Worm (Caenorhabditis elegans) whole organism, L2 larva: ENCODE results near the gene tag-294.

Source experiments
- C34F6.9 ChIP-seq: fragments of 150-350 bp; optimal IDR thresholded peaks from 2 replicates; lab custom pipeline; 2014; ENCODE audit warnings: missing biosample characterization, missing genetic modification characterization
- F13H6.1 ChIP-seq: sonication (generic microtip); optimal IDR thresholded peaks from 2 replicates; lab custom pipeline; 2016; ENCODE audit warnings: missing genetic modification characterization, missing compliant biosample characterization
- R02D3.7 ChIP-seq: fragments of 150-350 bp; optimal IDR thresholded peaks from 2 replicates; lab custom pipeline; 2014; ENCODE audit warnings: missing biosample characterization, missing genetic modification characterization
- Y55F3AM.14 ChIP-seq: fragments of 200-800 bp; sonication (Bioruptor generic); optimal IDR thresholded peaks from 2 replicates; lab custom pipeline; 2018; ENCODE audit warnings: mild to moderate bottlenecking, missing genetic modification characterization, missing compliant biosample characterization
- ZK546.5 ChIP-seq: sonication (generic microtip); optimal IDR thresholded peaks from 2 replicates; lab custom pipeline; 2017; ENCODE audit warnings: missing biosample characterization, missing genetic modification characterization
- aly-2 ChIP-seq: fragments of 150-350 bp; optimal IDR thresholded peaks from 2 replicates; lab custom pipeline; 2014; ENCODE audit warnings: missing biosample characterization, missing genetic modification characterization
- ceh-16 ChIP-seq: fragments of 150-350 bp; optimal IDR thresholded peaks from 2 replicates; lab custom pipeline; 2014; ENCODE audit warnings: missing biosample characterization, missing genetic modification characterization
- ceh-82 ChIP-seq: fragments of 150-350 bp; optimal IDR thresholded peaks from 2 replicates; lab custom pipeline; 2014; ENCODE audit warnings: missing biosample characterization, missing genetic modification characterization
- crh-2 ChIP-seq: sonication (generic microtip); optimal IDR thresholded peaks from 2 replicates; lab custom pipeline; 2017; ENCODE audit warnings: missing biosample characterization, missing genetic modification characterization
- egl-27 ChIP-seq: sonication (generic microtip); optimal IDR thresholded peaks from 3 replicates; lab custom pipeline; 2017; ENCODE audit warnings: missing biosample characterization, missing genetic modification reagents, missing genetic modification characterization
- elt-1 ChIP-seq: fragments of 150-350 bp; optimal IDR thresholded peaks from 2 replicates; lab custom pipeline; 2014; ENCODE audit warnings: missing biosample characterization, missing genetic modification characterization
- elt-3 ChIP-seq: sonication (generic microtip); optimal IDR thresholded peaks from 2 replicates; lab custom pipeline; 2017; ENCODE audit warnings: missing biosample characterization, missing genetic modification characterization
- lin-11 ChIP-seq: fragments of 150-350 bp; sonication (generic microtip); optimal IDR thresholded peaks from 2 replicates; lab custom pipeline; 2014; ENCODE audit warnings: missing biosample characterization, missing genetic modification characterization, inconsistent platforms, mixed read lengths
- lin-39 ChIP-seq: fragments of 150-350 bp; optimal IDR thresholded peaks from 2 replicates; lab custom pipeline; 2014; ENCODE audit warnings: missing biosample characterization, missing genetic modification reagents, missing genetic modification characterization
- lsy-2 ChIP-seq, 2 experiments: fragments of 150-350 bp in 1 of 2; sonication (generic microtip) in 1 of 2; optimal IDR thresholded peaks; 2 replicates each; lab custom pipeline; 2014 to 2017; ENCODE audit warnings: missing biosample characterization in 2 of 2, missing genetic modification characterization in 2 of 2
- mab-5 ChIP-seq: fragments of 150-350 bp; optimal IDR thresholded peaks from 2 replicates; lab custom pipeline; 2014; ENCODE audit warnings: missing biosample characterization, missing genetic modification characterization
- mbf-1 ChIP-seq: sonication (generic microtip); optimal IDR thresholded peaks from 2 replicates; lab custom pipeline; 2017; ENCODE audit warnings: missing biosample characterization, missing genetic modification characterization
- mdl-1 ChIP-seq, 2 experiments: fragments of 150-350 bp in 1 of 2; sonication (generic microtip) in 1 of 2; optimal IDR thresholded peaks; 2 replicates each; lab custom pipeline; 2017; ENCODE audit warnings: missing biosample characterization in 2 of 2, missing genetic modification characterization in 2 of 2
- nhr-10 ChIP-seq: sonication (generic microtip); optimal IDR thresholded peaks from 2 replicates; lab custom pipeline; 2017; ENCODE audit warnings: missing biosample characterization, missing genetic modification characterization
- nhr-11 ChIP-seq: fragments of 150-350 bp; optimal IDR thresholded peaks from 2 replicates; lab custom pipeline; 2014; ENCODE audit warnings: missing biosample characterization, missing genetic modification characterization
- nhr-12 ChIP-seq: fragments of 150-350 bp; optimal IDR thresholded peaks from 2 replicates; lab custom pipeline; 2014; ENCODE audit warnings: missing biosample characterization, missing genetic modification characterization
- nhr-129 ChIP-seq: fragments of 150-350 bp; optimal IDR thresholded peaks from 2 replicates; lab custom pipeline; 2014; ENCODE audit warnings: missing biosample characterization, missing genetic modification characterization
- nhr-21 ChIP-seq: fragments of 150-350 bp; optimal IDR thresholded peaks from 2 replicates; lab custom pipeline; 2014; ENCODE audit warnings: missing biosample characterization, missing genetic modification characterization
- nhr-23 ChIP-seq: fragments of 150-350 bp; optimal IDR thresholded peaks from 2 replicates; lab custom pipeline; 2014; ENCODE audit warnings: missing biosample characterization, missing genetic modification reagents, missing genetic modification characterization
- nhr-237 ChIP-seq: fragments of 150-350 bp; optimal IDR thresholded peaks from 2 replicates; lab custom pipeline; 2014; ENCODE audit warnings: missing biosample characterization, missing genetic modification characterization
- nhr-25 ChIP-seq: fragments of 150-350 bp; sonication (generic microtip); optimal IDR thresholded peaks from 3 replicates; lab custom pipeline; 2014; ENCODE audit warnings: missing biosample characterization, missing genetic modification characterization
- nhr-77 ChIP-seq: fragments of 150-350 bp; optimal IDR thresholded peaks from 2 replicates; lab custom pipeline; 2014; ENCODE audit warnings: missing biosample characterization, missing genetic modification characterization
- peb-1 ChIP-seq: fragments of 150-350 bp; optimal IDR thresholded peaks from 2 replicates; lab custom pipeline; 2014; ENCODE audit warnings: missing biosample characterization, missing genetic modification characterization
- sem-4 ChIP-seq: fragments of 150-350 bp; optimal IDR thresholded peaks from 2 replicates; lab custom pipeline; 2014; ENCODE audit warnings: missing biosample characterization, missing genetic modification reagents, missing genetic modification characterization
- sma-3 ChIP-seq: sonication (generic microtip); optimal IDR thresholded peaks from 2 replicates; lab custom pipeline; 2016; ENCODE audit warnings: missing genetic modification reagents, missing genetic modification characterization, missing compliant biosample characterization
- sma-9 ChIP-seq, 2 experiments: fragments of 150-350 bp in 1 of 2; sonication (generic microtip) in 1 of 2; optimal IDR thresholded peaks; 2 replicates each; lab custom pipeline; 2014 to 2016; ENCODE audit warnings: missing genetic modification characterization in 2 of 2, mild to moderate bottlenecking in 1 of 2, missing biosample characterization in 1 of 2, missing compliant biosample characterization in 1 of 2, missing genetic modification reagents in 1 of 2, moderate library complexity in 1 of 2
- snpc-4 ChIP-seq: fragments of 150-350 bp; optimal IDR thresholded peaks from 2 replicates; lab custom pipeline; 2014; ENCODE audit warnings: missing biosample characterization, missing genetic modification characterization
- unc-39 ChIP-seq: fragments of 150-350 bp; optimal IDR thresholded peaks from 2 replicates; lab custom pipeline; 2014; ENCODE audit warnings: missing biosample characterization, missing genetic modification characterization
- unc-55 ChIP-seq: fragments of 150-350 bp; sonication (generic microtip); optimal IDR thresholded peaks from 3 replicates; lab custom pipeline; 2014; ENCODE audit warnings: missing biosample characterization, missing genetic modification reagents, missing genetic modification characterization
- unc-62 ChIP-seq: fragments of 150-350 bp; optimal IDR thresholded peaks from 2 replicates; lab custom pipeline; 2014; ENCODE audit warnings: missing biosample characterization, missing genetic modification reagents, missing genetic modification characterization
- zag-1 ChIP-seq: fragments of 150-350 bp; optimal IDR thresholded peaks from 2 replicates; lab custom pipeline; 2014; ENCODE audit warnings: missing biosample characterization, missing genetic modification characterization
- ztf-1 ChIP-seq: fragments of 200-800 bp; sonication (Bioruptor generic); conservative IDR thresholded peaks from 2 replicates; pipeline ENCODE4 v1.3.6; 2022; ENCODE audit warnings: missing genetic modification characterization, missing compliant biosample characterization
- ztf-11 ChIP-seq: sonication (generic microtip); optimal IDR thresholded peaks from 2 replicates; lab custom pipeline; 2017; ENCODE audit warnings: missing biosample characterization, missing genetic modification characterization

Gene tag-294

ce11 chrX:5799229-5799628 is 36.0 kb upstream of the tag-294 start:
- TF ChIP-seq R02D3.7 (tag; lab: Kevin White, UChicago) (no peak), sma-9 (GFP tag; optimal IDR thresholded peaks at IDR 0.05; lab: Kevin White, UChicago) (peak; percentile 22), sma-9 (tag; optimal IDR thresholded peaks at IDR 0.05; lab: Kevin White, UChicago) (no peak), egl-27 (no peak), ZK546.5 (no peak), F13H6.1 (tag; lab: Kevin White, UChicago) (peak; percentile 41), lin-39 (no peak), C34F6.9 (tag; lab: Kevin White, UChicago) (peak; percentile 3)

- TF ChIP-seq ztf-11 (tag; lab: Kevin White, UChicago) (no peak), nhr-77 (tag; lab: Kevin White, UChicago) (no peak)
Observed at ce11 chrX:5798690-5799089, 35.5 kb upstream of the tag-294 start, which contains the start of gene F46G11.4. Gene F46G11.4 (minus strand): TSS chrX:5798790.

- TF ChIP-seq mdl-1 (tag; optimal IDR thresholded peaks at IDR 0.05; lab: Kevin White, UChicago) (no peak), Y55F3AM.14 (no peak), R02D3.7 (tag; lab: Kevin White, UChicago) (no peak), ztf-11 (tag; lab: Kevin White, UChicago) (no peak), nhr-21 (tag; lab: Kevin White, UChicago) (no peak), crh-2 (tag; lab: Kevin White, UChicago) (no peak), egl-27 (no peak), elt-1 (no peak), peb-1 (no peak), sma-3 (GFP tag; lab: Kevin White, UChicago) (no peak), nhr-10 (tag; lab: Kevin White, UChicago) (no peak), nhr-12 (tag; lab: Kevin White, UChicago) (no peak)
Observed at ce11 chrX:5794432-5794831, 31.2 kb upstream of the tag-294 start.

ce11 chrX:5790915-5791314 is 27.7 kb upstream of the tag-294 start, which contains the start of gene twnk-1:
Gene twnk-1 (plus strand): TSS chrX:5791215.
- no peak for TF ChIP-seq sma-9 (GFP tag; optimal IDR thresholded peaks at IDR 0.05; lab: Kevin White, UChicago)
- no peak for TF ChIP-seq sma-9 (tag; optimal IDR thresholded peaks at IDR 0.05; lab: Kevin White, UChicago)
- no peak for TF ChIP-seq nhr-237 (tag; lab: Kevin White, UChicago)
- no peak for TF ChIP-seq snpc-4 (tag; lab: Kevin White, UChicago)
- TF ChIP-seq nhr-12 (tag; lab: Kevin White, UChicago), result no peak
- no peak for TF ChIP-seq ceh-82 (tag; lab: Kevin White, UChicago)
- TF ChIP-seq nhr-23 (tag; lab: Kevin White, UChicago), result no peak
- TF ChIP-seq lsy-2 (tag; optimal IDR thresholded peaks at IDR 0.05; lab: Kevin White, UChicago), result no peak
- no peak for TF ChIP-seq ztf-1 (GFP tag; lab: Robert Waterston, UW)
- no peak for TF ChIP-seq elt-3 (tag; lab: Kevin White, UChicago)
- TF ChIP-seq Y55F3AM.14, result no peak

ce11 chrX:5787861-5788260 is 24.7 kb upstream of the tag-294 start, which contains the start of gene F46G11.2:
Gene F46G11.2 (plus strand): TSS chrX:5788161.
- no peak for TF ChIP-seq R02D3.7 (tag; lab: Kevin White, UChicago)
- TF ChIP-seq nhr-21 (tag; lab: Kevin White, UChicago), result peak; percentile 61

ce11 chrX:5786193-5786592 is 23.0 kb upstream of the tag-294 start, which contains the start of gene F46G11.6:
Gene F46G11.6 (plus strand): TSS chrX:5786493.
- no peak for TF ChIP-seq nhr-129
- no peak for TF ChIP-seq unc-62 (GFP tag; lab: Kevin White, UChicago)
- no peak for TF ChIP-seq ztf-11 (tag; lab: Kevin White, UChicago)
- no peak for TF ChIP-seq unc-39 (tag; lab: Kevin White, UChicago)
- no peak for TF ChIP-seq nhr-10 (tag; lab: Kevin White, UChicago)

- no peak for TF ChIP-seq zag-1
- no peak for TF ChIP-seq sem-4
- peak; percentile 57 for TF ChIP-seq unc-55 (GFP tag; lab: Kevin White, UChicago)
- peak; percentile 77 for TF ChIP-seq F13H6.1 (tag; lab: Kevin White, UChicago)
- no peak for TF ChIP-seq ztf-1 (GFP tag; lab: Robert Waterston, UW)
- TF ChIP-seq ceh-16 (tag; lab: Kevin White, UChicago), result no peak
- TF ChIP-seq lsy-2 (tag; optimal IDR thresholded peaks at IDR 0.05; lab: Kevin White, UChicago), result peak; percentile 44 to 77
- peak; percentile 79 for TF ChIP-seq crh-2 (tag; lab: Kevin White, UChicago)
- TF ChIP-seq mbf-1 (tag; lab: Kevin White, UChicago), result no peak
- peak; percentile 48 for TF ChIP-seq nhr-129
- peak; percentile 68 for TF ChIP-seq nhr-25 (tag; lab: Kevin White, UChicago)
- peak; percentile 71 for TF ChIP-seq C34F6.9 (tag; lab: Kevin White, UChicago)
- TF ChIP-seq ZK546.5, result no peak
- no peak for TF ChIP-seq aly-2 (tag; lab: Kevin White, UChicago)
- TF ChIP-seq lin-11 (tag; lab: Kevin White, UChicago), result peak; percentile 3
- peak; percentile 25 for TF ChIP-seq sma-3 (GFP tag; lab: Kevin White, UChicago)
- TF ChIP-seq nhr-11 (tag; lab: Kevin White, UChicago), result no peak
- TF ChIP-seq unc-62 (GFP tag; lab: Kevin White, UChicago), result no peak
- TF ChIP-seq sma-9 (GFP tag; optimal IDR thresholded peaks at IDR 0.05; lab: Kevin White, UChicago), result peak; percentile 31
- TF ChIP-seq sma-9 (tag; optimal IDR thresholded peaks at IDR 0.05; lab: Kevin White, UChicago), result no peak
- TF ChIP-seq Y55F3AM.14, result no peak
- peak; percentile 23 for TF ChIP-seq egl-27
- TF ChIP-seq nhr-21 (tag; lab: Kevin White, UChicago), result peak; percentile 41
- peak; percentile 29 for TF ChIP-seq mab-5 (tag; lab: Kevin White, UChicago)
- no peak for TF ChIP-seq elt-3 (tag; lab: Kevin White, UChicago)
Observed at ce11 chrX:5782153-5782552, 19.0 kb upstream of the tag-294 start, which contains the start of gene gakh-1. Gene gakh-1 (plus strand): TSS chrX:5782499.
